ENCODE assay signal across 2 fruit fly cellular contexts in the genomic region with DNA sequence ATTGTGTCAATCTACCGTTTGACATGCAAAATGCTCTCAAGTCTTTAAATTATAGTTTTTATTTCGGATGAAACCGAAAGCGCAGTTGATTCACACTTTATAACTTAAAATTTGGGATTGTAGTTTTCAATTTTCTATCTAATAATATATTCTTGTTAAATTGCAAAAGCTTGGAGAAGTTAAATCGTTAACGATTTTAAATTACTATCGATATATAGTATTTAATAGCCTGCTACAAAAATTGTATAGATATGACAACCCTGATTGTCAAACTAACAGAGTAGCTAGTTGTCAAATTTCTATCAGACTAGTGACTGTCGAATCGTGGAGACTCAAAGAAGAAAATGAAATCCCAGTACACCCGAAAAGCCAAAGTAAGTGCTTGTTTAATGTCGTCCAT.
A peak's percentile ranks its signal among the peaks of the same experiment; 100 is the strongest.
TF ChIP-seq lines count a peak whose summit lies in the region.

CG9692 (plus strand) TSS at position 301 of the 400 bp plus-strand sequence.

- no peak for TF ChIP-seq CTCF in whole organism, embryonic (GFP tag; optimal IDR thresholded peaks at IDR 0.05; lab: Kevin White, UChicago)

TF ChIP-seq in whole organism, adult, 20 proteins besides CTCF, POLR2A, EP300 and RAD21:
- TF ChIP-seq CG14711 (tag; optimal IDR thresholded peaks at IDR 0.05; lab: Kevin White, UChicago) = no peak
- TF ChIP-seq pad (GFP tag; optimal IDR thresholded peaks at IDR 0.05; lab: Kevin White, UChicago) = no peak
- peak; percentile 84 for TF ChIP-seq kay (GFP tag; lab: Kevin White, UChicago; ENCODE audit: borderline replicate concordance)
TF ChIP-seq in whole organism, adult: peak in this region for 1.

TF ChIP-seq in whole organism, embryonic, 481 proteins besides CTCF, POLR2A, EP300 and RAD21:
- TF ChIP-seq Six4 (GFP tag; optimal IDR thresholded peaks at IDR 0.05; lab: Kevin White, UChicago) (no peak), zen (tag; optimal IDR thresholded peaks at IDR 0.05; lab: Kevin White, UChicago) (no peak), tup (GFP tag; optimal IDR thresholded peaks at IDR 0.05; lab: Kevin White, UChicago) (no peak), Eip74EF (GFP tag; optimal IDR thresholded peaks at IDR 0.05; lab: Kevin White, UChicago) (no peak), da (GFP tag; optimal IDR thresholded peaks at IDR 0.05; lab: Kevin White, UChicago) (no peak), Sox102F (GFP tag; optimal IDR thresholded peaks at IDR 0.05; lab: Kevin White, UChicago) (peak; percentile 24), crp (GFP tag; optimal IDR thresholded peaks at IDR 0.05; lab: Kevin White, UChicago) (no peak), sens (GFP tag; lab: Kevin White, UChicago) (peak; percentile 11), CG18262 (tag; optimal IDR thresholded peaks at IDR 0.05; lab: Kevin White, UChicago) (peak; percentile 7), ab (GFP tag; optimal IDR thresholded peaks at IDR 0.05; lab: Kevin White, UChicago) (no peak)

Comparison
In these comparisons a context has a peak if more than half of its experiments do, and no peak if none do; other contexts are left out.
1. Of the 1 proteins assayed by ChIP-seq in both whole organism, embryonic and whole organism, adult: peak only in whole organism, embryonic: none; only in whole organism, adult: kay; in both: none; in neither: 0.